Worm (Caenorhabditis elegans): ENCODE data around the gene twk-18.
A peak's percentile ranks its signal among the peaks of the same experiment; 100 is the strongest.

Gene twk-18

ce11 chrX:8969111-8970048 is 18.5 kb upstream of the twk-18 start (continued):
- TF ChIP-seq dox-1 (GFP tag; IDR thresholded peaks at IDR 0.05) (no peak; the same call in 1 of the 2 replicates), F23B12.7 (tag; optimal IDR thresholded peaks at IDR 0.05; ENCODE audit: insufficient read depth) (peak; percentile 7), F57C9.4 (tag; optimal IDR thresholded peaks at IDR 0.05) (no peak), chd-7 (tag; optimal IDR thresholded peaks at IDR 0.05) (peak; percentile 20), Y56A3A.18 (GFP tag; IDR thresholded peaks at IDR 0.05) (0 out of 2 replicates have a peak, but pooled peaks have one; percentile 75), T07F8.4 (tag; optimal IDR thresholded peaks at IDR 0.05) (peak; percentile 49), hrde-1 (tag; optimal IDR thresholded peaks at IDR 0.05; ENCODE audit: borderline replicate concordance) (peak; percentile 2), ceh-40 (GFP tag; IDR thresholded peaks at IDR 0.05) (peak; percentile 61; the same call in 1 of the 2 replicates), let-607 (tag; optimal IDR thresholded peaks at IDR 0.05) (peak in 1 of 2 experiments; percentile 31), lin-26 (GFP tag; IDR thresholded peaks at IDR 0.05) (peak; percentile 85), F52B5.7 (tag; optimal IDR thresholded peaks at IDR 0.05) (no peak), efl-1 (GFP tag; optimal IDR thresholded peaks at IDR 0.05) (no peak), zfh-2 (GFP tag; conservative IDR thresholded peaks at IDR 0.05) (no peak), ztf-26 (tag; optimal IDR thresholded peaks at IDR 0.05) (peak; percentile 75), hmg-20 (GFP tag; IDR thresholded peaks at IDR 0.05) (no peak), egrh-3 (GFP tag; IDR thresholded peaks at IDR 0.05) (no peak), snpc-4 (GFP tag; optimal IDR thresholded peaks at IDR 0.05) (peak; percentile 25), snpc-4 (tag; optimal IDR thresholded peaks at IDR 0.05) (peak in 2 of 4 experiments; percentile 24 to 64), tbp1 (GFP tag; optimal IDR thresholded peaks at IDR 0.05) (peak; percentile 87), lin-40 (tag; optimal IDR thresholded peaks at IDR 0.05) (peak; percentile 62), nhr-179 (tag; optimal IDR thresholded peaks at IDR 0.05) (no peak), lin-54 (GFP tag; optimal IDR thresholded peaks at IDR 0.05) (no peak), nhr-90 (tag; optimal IDR thresholded peaks at IDR 0.05) (peak; percentile 48), attf-6 (GFP tag; IDR thresholded peaks at IDR 0.05) (peak; percentile 44; the same call in 1 of the 2 replicates), ztf-18 (tag; optimal IDR thresholded peaks at IDR 0.05) (peak; percentile 73), ets-4 (GFP tag; optimal IDR thresholded peaks at IDR 0.05) (no peak), ama-1 (optimal IDR thresholded peaks at IDR 0.05) (no peak), ama-1 (GFP tag; optimal IDR thresholded peaks at IDR 0.05) (peak in 1 of 2 experiments; percentile 27), rec-8 (tag; optimal IDR thresholded peaks at IDR 0.05) (peak; percentile 23 to 51), F22D6.2 (tag; optimal IDR thresholded peaks at IDR 0.05) (peak; percentile 6), attf-5 (GFP tag; optimal IDR thresholded peaks at IDR 0.05) (peak; percentile 36), egl-44 (GFP tag; IDR thresholded peaks at IDR 0.05) (peak; percentile 39; the same call in 1 of the 2 replicates), nhr-80 (tag; optimal IDR thresholded peaks at IDR 0.05) (peak; percentile 6), hlh-26 (GFP tag; conservative IDR thresholded peaks at IDR 0.05) (no peak), fkh-3 (tag; optimal IDR thresholded peaks at IDR 0.05) (no peak), lin-35 (GFP tag; optimal IDR thresholded peaks at IDR 0.05) (no peak), B0019.2 (GFP tag; conservative IDR thresholded peaks at IDR 0.05) (no peak), atf-7 (tag; optimal IDR thresholded peaks at IDR 0.05) (peak; percentile 36), zim-3 (tag; optimal IDR thresholded peaks at IDR 0.05) (no peak), die-1 (tag; optimal IDR thresholded peaks at IDR 0.05) (peak; percentile 87), let-526 (GFP tag; IDR thresholded peaks at IDR 0.05) (no peak), athp-1 (tag; optimal IDR thresholded peaks at IDR 0.05) (peak; percentile 41), ZK185.1 (tag; optimal IDR thresholded peaks at IDR 0.05; ENCODE audit: poor library complexity, severe bottlenecking) (peak; percentile 54), tbx-9 (tag; optimal IDR thresholded peaks at IDR 0.05; ENCODE audit: borderline replicate concordance) (no peak), hsf-1 (GFP tag; IDR thresholded peaks at IDR 0.05) (0 out of 2 replicates have a peak, but pooled peaks have one; percentile 34), Y53F4B.3 (GFP tag; IDR thresholded peaks at IDR 0.05) (no peak)

All from whole organism, young adult.